Fruit fly (Drosophila melanogaster) whole organism, pupa: ENCODE data around the gene eIF5B.

Source experiments
- CG13204 ChIP-seq: fragments of 200-800 bp; sonication (Bioruptor generic); optimal IDR thresholded peaks from 2 replicates; lab custom pipeline; 2018; ENCODE audit warnings: missing biosample characterization, mild to moderate bottlenecking, missing genetic modification characterization, moderate library complexity
- CG15710 ChIP-seq: fragments of 200-800 bp; sonication (Bioruptor generic); optimal IDR thresholded peaks from 2 replicates; lab custom pipeline; 2018; ENCODE audit warnings: missing biosample characterization, mild to moderate bottlenecking, missing genetic modification characterization, moderate library complexity
- CG17806 ChIP-seq: fragments of 200-800 bp; sonication (Bioruptor generic); optimal IDR thresholded peaks from 2 replicates; lab custom pipeline; 2018; ENCODE audit warnings: missing biosample characterization, mild to moderate bottlenecking, missing genetic modification characterization, moderate library complexity
- CG8159 ChIP-seq: fragments of 200-800 bp; sonication (Bioruptor generic); optimal IDR thresholded peaks from 3 replicates; lab custom pipeline; 2018; ENCODE audit warnings: missing biosample characterization, mild to moderate bottlenecking, missing genetic modification characterization, moderate library complexity
- Ets98B ChIP-seq: fragments of 200-800 bp; sonication (Bioruptor generic); IDR thresholded peaks from 2 replicates; pipeline ENCODE4 v1.3.6; 2022; ENCODE audit warnings: missing biosample characterization, missing genetic modification characterization

- TF ChIP-seq CG13204 (GFP tag; lab: Kevin White, UChicago) (no peak), CG15710 (no peak), Ets98B (GFP tag; lab: Robert Waterston, UW) (no peak), CG8159 (tag; lab: Kevin White, UChicago) (no peak), CG17806 (tag; lab: Kevin White, UChicago) (no peak)
Observed at dm6 chr3L:3456922-3457321, 3.9 kb downstream of the eIF5B start.
